Worm (Caenorhabditis elegans) whole organism, mixed stage, embryonic: ENCODE data around the gene ssp-36.

Source experiments
- M03D4.4 ChIP-seq: sonication (generic microtip); optimal IDR thresholded peaks from 2 replicates; lab custom pipeline; 2017; ENCODE audit warnings: mild to moderate bottlenecking, missing genetic modification characterization, missing compliant biosample characterization
- bed-3 ChIP-seq: fragments of 200-800 bp; sonication (Bioruptor generic); optimal IDR thresholded peaks from 3 replicates; lab custom pipeline; 2018; ENCODE audit warnings: mild to moderate bottlenecking, missing genetic modification characterization, moderate library complexity, missing compliant biosample characterization
- blmp-1 ChIP-seq: fragments of 150-350 bp; optimal IDR thresholded peaks from 2 replicates; lab custom pipeline; 2014; ENCODE audit warnings: missing biosample characterization, missing genetic modification characterization
- ceh-39 ChIP-seq: fragments of 150-350 bp; optimal IDR thresholded peaks from 2 replicates; lab custom pipeline; 2014; ENCODE audit warnings: missing biosample characterization, missing genetic modification characterization
- ceh-43 ChIP-seq: fragments of 200-800 bp; sonication (Bioruptor generic); optimal IDR thresholded peaks from 2 replicates; lab custom pipeline; 2018; ENCODE audit warnings: mild to moderate bottlenecking, missing genetic modification characterization, moderate library complexity, missing compliant biosample characterization
- ceh-83 ChIP-seq: fragments of 200-800 bp; sonication (Bioruptor generic); optimal IDR thresholded peaks from 2 replicates; lab custom pipeline; 2018; ENCODE audit warnings: mild to moderate bottlenecking, missing genetic modification characterization, missing compliant biosample characterization
- ces-1 ChIP-seq: fragments of 150-350 bp; optimal IDR thresholded peaks from 2 replicates; lab custom pipeline; 2014; ENCODE audit warnings: missing biosample characterization, missing genetic modification reagents, missing genetic modification characterization
- cnd-1 ChIP-seq: fragments of 200-800 bp; sonication (Bioruptor generic); optimal IDR thresholded peaks from 2 replicates; lab custom pipeline; 2018; ENCODE audit warnings: mild to moderate bottlenecking, missing genetic modification characterization, missing compliant biosample characterization
- drap-1 ChIP-seq: fragments of 200-800 bp; sonication (Bioruptor generic); optimal IDR thresholded peaks from 3 replicates; lab custom pipeline; 2018; ENCODE audit warnings: mild to moderate bottlenecking, missing genetic modification characterization, missing compliant biosample characterization
- elt-1 ChIP-seq: sonication (generic microtip); optimal IDR thresholded peaks from 2 replicates; lab custom pipeline; 2017; ENCODE audit warnings: missing genetic modification characterization, mild to moderate bottlenecking, missing compliant biosample characterization, antibody characterized with exemption, moderate library complexity, borderline replicate concordance; ENCODE audit not compliant: insufficient read depth
- elt-3 ChIP-seq: fragments of 150-350 bp; optimal IDR thresholded peaks from 2 replicates; lab custom pipeline; 2014; ENCODE audit warnings: missing biosample characterization, missing genetic modification characterization
- flh-1 ChIP-seq: fragments of 200-800 bp; sonication (Bioruptor generic); optimal IDR thresholded peaks from 2 replicates; lab custom pipeline; 2018; ENCODE audit warnings: mild to moderate bottlenecking, missing genetic modification characterization, moderate library complexity, missing compliant biosample characterization
- ham-2 ChIP-seq: fragments of 200-800 bp; sonication (Bioruptor generic); optimal IDR thresholded peaks from 2 replicates; lab custom pipeline; 2018; ENCODE audit warnings: mild to moderate bottlenecking, missing genetic modification characterization, missing compliant biosample characterization
- lin-13 ChIP-seq: fragments of 150-350 bp; optimal IDR thresholded peaks from 2 replicates; lab custom pipeline; 2014; ENCODE audit warnings: missing biosample characterization, missing genetic modification characterization
- lin-32 ChIP-seq: fragments of 200-800 bp; sonication (Bioruptor generic); optimal IDR thresholded peaks from 2 replicates; lab custom pipeline; 2018; ENCODE audit warnings: mild to moderate bottlenecking, missing genetic modification characterization, missing compliant biosample characterization
- lsy-2 ChIP-seq: fragments of 150-350 bp; optimal IDR thresholded peaks from 2 replicates; lab custom pipeline; 2014; ENCODE audit warnings: missing biosample characterization, missing genetic modification characterization
- mab-5 ChIP-seq: fragments of 150-350 bp; optimal IDR thresholded peaks from 2 replicates; lab custom pipeline; 2014; ENCODE audit warnings: missing biosample characterization, missing genetic modification characterization
- mep-1 ChIP-seq: fragments of 150-350 bp; optimal IDR thresholded peaks from 2 replicates; lab custom pipeline; 2017; ENCODE audit warnings: missing biosample characterization, missing genetic modification reagents, missing genetic modification characterization, inconsistent platforms
- mls-2 ChIP-seq: sonication (generic microtip); optimal IDR thresholded peaks from 2 replicates; lab custom pipeline; 2016; ENCODE audit warnings: mild to moderate bottlenecking, missing genetic modification characterization, moderate library complexity, missing compliant biosample characterization
- nhr-12 ChIP-seq: fragments of 150-350 bp; optimal IDR thresholded peaks from 2 replicates; lab custom pipeline; 2014; ENCODE audit warnings: missing biosample characterization, missing genetic modification characterization
- nhr-2 ChIP-seq: fragments of 150-350 bp; optimal IDR thresholded peaks from 2 replicates; lab custom pipeline; 2014; ENCODE audit warnings: missing biosample characterization, missing genetic modification characterization
- nhr-237 ChIP-seq: fragments of 150-350 bp; optimal IDR thresholded peaks from 2 replicates; lab custom pipeline; 2014; ENCODE audit warnings: missing biosample characterization, missing genetic modification characterization
- nhr-28 ChIP-seq: fragments of 150-350 bp; optimal IDR thresholded peaks from 2 replicates; lab custom pipeline; 2014; ENCODE audit warnings: missing biosample characterization, missing genetic modification characterization
- nhr-76 ChIP-seq: sonication (generic microtip); optimal IDR thresholded peaks from 2 replicates; lab custom pipeline; 2017; ENCODE audit warnings: missing biosample characterization, missing genetic modification characterization
- sem-2 ChIP-seq: fragments of 200-800 bp; sonication (Bioruptor generic); optimal IDR thresholded peaks from 2 replicates; lab custom pipeline; 2018; ENCODE audit warnings: mild to moderate bottlenecking, missing genetic modification characterization, missing compliant biosample characterization
- snpc-4 ChIP-seq: fragments of 150-350 bp; optimal IDR thresholded peaks from 2 replicates; lab custom pipeline; 2014; ENCODE audit warnings: missing biosample characterization, missing genetic modification characterization
- sptf-1 ChIP-seq: sonication (generic microtip); optimal IDR thresholded peaks from 2 replicates; lab custom pipeline; 2017; ENCODE audit warnings: mild to moderate bottlenecking, missing genetic modification characterization, moderate library complexity, missing compliant biosample characterization
- tbx-8 ChIP-seq: fragments of 200-800 bp; sonication (Bioruptor generic); optimal IDR thresholded peaks from 2 replicates; lab custom pipeline; 2018; ENCODE audit warnings: mild to moderate bottlenecking, missing genetic modification characterization, moderate library complexity, missing compliant biosample characterization
- unc-120 ChIP-seq: sonication (generic microtip); optimal IDR thresholded peaks from 2 replicates; lab custom pipeline; 2017; ENCODE audit warnings: missing genetic modification characterization, missing compliant biosample characterization; ENCODE audit not compliant: poor library complexity, severe bottlenecking
- unc-39 ChIP-seq: fragments of 150-350 bp; optimal IDR thresholded peaks from 2 replicates; lab custom pipeline; 2014; ENCODE audit warnings: missing biosample characterization, missing genetic modification characterization
- unc-62 ChIP-seq: fragments of 150-350 bp; optimal IDR thresholded peaks from 2 replicates; lab custom pipeline; 2014; ENCODE audit warnings: missing biosample characterization, missing genetic modification reagents, missing genetic modification characterization
- zip-8 ChIP-seq: fragments of 150-350 bp; optimal IDR thresholded peaks from 2 replicates; lab custom pipeline; 2014; ENCODE audit warnings: missing biosample characterization, missing genetic modification characterization
- ztf-11 ChIP-seq: fragments of 150-350 bp; optimal IDR thresholded peaks from 2 replicates; lab custom pipeline; 2014; ENCODE audit warnings: missing biosample characterization, missing genetic modification characterization

Gene ssp-36

DNA sequence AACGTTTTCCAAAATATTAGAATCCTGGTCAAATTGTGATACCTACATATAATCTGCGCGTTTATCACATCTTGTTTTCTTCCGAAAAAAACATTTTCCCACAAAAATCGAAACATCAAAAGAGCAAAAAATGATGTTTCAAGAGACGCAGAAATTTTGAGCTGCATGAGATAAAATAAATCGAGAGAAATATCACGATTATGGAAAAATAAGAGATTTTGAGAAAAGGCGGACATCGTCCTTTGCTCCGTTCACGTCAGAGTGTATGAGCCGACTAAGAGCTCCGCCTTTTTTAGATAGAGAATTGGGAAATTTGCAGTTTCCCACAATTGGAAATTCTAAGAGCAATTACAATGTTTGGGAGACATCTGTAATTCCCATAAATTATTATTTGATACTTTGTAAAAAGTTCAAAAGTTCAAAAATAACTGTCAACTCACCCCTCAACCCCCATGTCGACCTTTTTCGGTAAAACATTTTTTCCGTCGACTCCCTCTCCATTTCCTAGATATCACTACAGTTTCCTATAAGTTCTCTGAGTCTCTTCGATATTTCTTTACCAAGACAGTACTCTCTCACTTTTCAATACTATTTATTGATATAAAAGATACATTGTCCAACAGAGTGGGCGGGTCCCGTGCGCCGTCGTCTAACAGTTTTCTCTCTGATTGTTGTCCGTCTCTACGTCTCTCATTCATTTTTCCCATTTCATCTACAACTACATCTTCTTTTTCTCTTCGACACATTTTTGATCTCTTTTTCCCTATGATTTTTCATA lies 9.3 kb downstream of the ssp-36 start:
- TF ChIP-seq zip-8 (tag; lab: Kevin White, UChicago): no peak
- no peak for TF ChIP-seq bed-3
- TF ChIP-seq unc-62 (GFP tag; lab: Kevin White, UChicago): no peak
- TF ChIP-seq ham-2 (GFP tag; lab: Kevin White, UChicago): no peak
- TF ChIP-seq ceh-83 (GFP tag; lab: Kevin White, UChicago): no peak
- TF ChIP-seq nhr-237 (tag; lab: Kevin White, UChicago): no peak

DNA sequence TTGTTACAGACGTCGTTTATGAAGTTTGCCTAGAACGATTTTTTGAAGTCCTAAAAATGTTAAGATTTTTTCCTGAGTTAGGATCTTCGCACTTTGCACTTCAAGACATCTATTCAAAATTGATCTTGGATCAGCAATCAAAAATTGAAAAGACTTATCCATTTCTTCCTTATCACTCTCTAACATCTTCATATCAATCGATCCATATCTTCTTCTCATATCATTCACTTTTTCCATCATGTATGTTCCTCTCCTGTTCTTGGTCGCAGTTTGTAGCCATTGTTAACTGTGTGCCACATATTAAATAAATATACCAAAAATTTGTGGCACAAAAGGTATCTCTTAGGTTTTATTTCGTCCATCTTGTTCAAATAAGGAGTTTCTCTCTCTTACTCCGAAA lies 10.4 kb downstream of the ssp-36 start:
- TF ChIP-seq elt-3 (tag; lab: Kevin White, UChicago) (no peak), ham-2 (GFP tag; lab: Kevin White, UChicago) (no peak), sptf-1 (no peak), M03D4.4 (tag; lab: Kevin White, UChicago) (no peak), nhr-2 (tag; lab: Kevin White, UChicago) (no peak)

DNA sequence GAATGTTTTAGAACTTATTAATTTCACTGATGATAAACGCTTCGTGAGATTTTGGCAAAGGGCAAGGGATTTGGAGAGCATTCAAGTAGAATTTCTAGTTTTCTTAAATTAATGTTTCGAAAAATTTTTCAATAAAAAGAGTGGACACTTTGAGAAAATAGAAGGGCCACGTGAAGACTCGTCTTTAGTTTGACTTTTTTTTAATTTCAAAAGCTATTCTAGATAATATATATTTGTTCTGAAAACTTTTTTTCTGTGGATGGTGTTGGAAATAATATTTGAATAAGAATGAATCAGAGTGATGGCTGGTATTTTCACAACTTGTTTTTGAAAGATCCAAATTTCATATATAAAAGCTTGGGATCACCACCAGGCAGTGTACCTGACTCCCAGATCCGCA lies 17.8 kb downstream of the ssp-36 start, which contains the start of gene C28D4.8:
Gene C28D4.8, minus strand, starts transcription at position 101 of the 400 bp plus-strand sequence.
- no peak for TF ChIP-seq blmp-1 (tag; lab: Kevin White, UChicago)
- TF ChIP-seq nhr-12 (tag; lab: Kevin White, UChicago): no peak
- no peak for TF ChIP-seq flh-1 (GFP tag; lab: Kevin White, UChicago)
- no peak for TF ChIP-seq mab-5
- no peak for TF ChIP-seq lin-32 (GFP tag; lab: Kevin White, UChicago)
- no peak for TF ChIP-seq mls-2
- no peak for TF ChIP-seq bed-3
- no peak for TF ChIP-seq ztf-11 (tag; lab: Kevin White, UChicago)
- no peak for TF ChIP-seq unc-39 (tag; lab: Kevin White, UChicago)
- TF ChIP-seq nhr-2 (tag; lab: Kevin White, UChicago): no peak
- TF ChIP-seq drap-1: no peak
- no peak for TF ChIP-seq unc-120 (tag; lab: Kevin White, UChicago)
- TF ChIP-seq cnd-1: no peak
- TF ChIP-seq tbx-8 (GFP tag; lab: Kevin White, UChicago): no peak
- no peak for TF ChIP-seq unc-62 (GFP tag; lab: Kevin White, UChicago)
- no peak for TF ChIP-seq nhr-237 (tag; lab: Kevin White, UChicago)

DNA sequence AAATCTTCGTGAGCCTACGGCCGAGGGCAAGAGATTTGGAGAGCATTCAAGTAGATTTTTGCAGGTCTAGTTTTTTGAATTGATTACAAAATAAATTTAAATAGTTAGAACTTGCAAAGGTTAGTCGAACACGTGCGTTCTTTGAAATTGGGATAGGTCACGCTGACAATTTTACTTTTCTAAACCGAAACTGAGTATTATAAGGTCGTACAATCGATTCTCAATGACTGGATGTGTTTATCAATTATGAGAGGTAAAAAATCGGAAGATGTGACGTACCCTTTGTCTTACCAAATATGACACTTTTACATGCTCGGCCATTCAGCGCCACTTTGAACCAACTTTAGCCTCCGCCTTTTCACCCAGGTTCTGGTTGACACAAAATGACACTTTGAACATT lies 19.4 kb downstream of the ssp-36 start, which contains the start of gene C28D4.5:
Gene C28D4.5, minus strand, starts transcription at position 101 of the 400 bp plus-strand sequence.
- TF ChIP-seq elt-1: no peak
- no peak for TF ChIP-seq ces-1 (GFP tag; lab: Kevin White, UChicago)
- no peak for TF ChIP-seq snpc-4 (tag; lab: Kevin White, UChicago)
- TF ChIP-seq bed-3: no peak
- TF ChIP-seq tbx-8 (GFP tag; lab: Kevin White, UChicago): no peak
- TF ChIP-seq elt-3 (tag; lab: Kevin White, UChicago): no peak
- no peak for TF ChIP-seq nhr-237 (tag; lab: Kevin White, UChicago)
- TF ChIP-seq nhr-12 (tag; lab: Kevin White, UChicago): no peak
- no peak for TF ChIP-seq mls-2
- TF ChIP-seq ham-2 (GFP tag; lab: Kevin White, UChicago): no peak
- TF ChIP-seq nhr-2 (tag; lab: Kevin White, UChicago): no peak
- TF ChIP-seq M03D4.4 (tag; lab: Kevin White, UChicago): no peak
- no peak for TF ChIP-seq ceh-83 (GFP tag; lab: Kevin White, UChicago)
- no peak for TF ChIP-seq flh-1 (GFP tag; lab: Kevin White, UChicago)
- TF ChIP-seq drap-1: no peak
- no peak for TF ChIP-seq nhr-28
- no peak for TF ChIP-seq lin-32 (GFP tag; lab: Kevin White, UChicago)
- no peak for TF ChIP-seq mep-1 (tag; lab: Kevin White, UChicago)
- no peak for TF ChIP-seq unc-39 (tag; lab: Kevin White, UChicago)
- no peak for TF ChIP-seq ceh-39 (tag; lab: Kevin White, UChicago)

DNA sequence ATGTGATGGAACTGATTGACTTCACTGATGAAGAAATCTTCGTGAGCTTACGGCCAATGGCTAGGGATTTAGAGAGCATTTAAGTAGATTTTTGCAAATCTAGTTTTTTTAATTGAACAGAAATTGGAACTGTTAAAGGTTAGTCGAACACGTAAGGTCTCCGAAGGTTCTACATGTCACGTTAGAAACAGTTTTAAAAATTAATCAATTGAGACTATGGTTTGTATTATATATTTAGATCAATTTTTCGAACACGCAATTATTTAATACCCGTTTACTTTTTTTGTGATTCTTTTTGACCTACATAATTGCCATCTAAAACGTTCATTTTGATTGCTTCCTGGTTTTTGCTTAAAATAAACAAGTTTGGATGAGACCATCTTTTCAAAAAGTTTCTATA lies 21.2 kb downstream of the ssp-36 start, which contains the start of gene C28D4.4:
Gene C28D4.4, minus strand, starts transcription at position 101 of the 400 bp plus-strand sequence.
- no peak for TF ChIP-seq lin-13
- no peak for TF ChIP-seq unc-120 (tag; lab: Kevin White, UChicago)
- no peak for TF ChIP-seq sem-2 (GFP tag; lab: Kevin White, UChicago)
- TF ChIP-seq ces-1 (GFP tag; lab: Kevin White, UChicago): no peak
- TF ChIP-seq mep-1 (tag; lab: Kevin White, UChicago): no peak
- no peak for TF ChIP-seq elt-1
- no peak for TF ChIP-seq M03D4.4 (tag; lab: Kevin White, UChicago)
- TF ChIP-seq unc-39 (tag; lab: Kevin White, UChicago): no peak
- TF ChIP-seq lsy-2 (tag; lab: Kevin White, UChicago): no peak
- TF ChIP-seq tbx-8 (GFP tag; lab: Kevin White, UChicago): no peak
- TF ChIP-seq nhr-76 (tag; lab: Kevin White, UChicago): no peak
- TF ChIP-seq ztf-11 (tag; lab: Kevin White, UChicago): no peak
- TF ChIP-seq ceh-83 (GFP tag; lab: Kevin White, UChicago): no peak
- TF ChIP-seq ceh-39 (tag; lab: Kevin White, UChicago): no peak
- no peak for TF ChIP-seq ceh-43
- TF ChIP-seq blmp-1 (tag; lab: Kevin White, UChicago): no peak
- TF ChIP-seq flh-1 (GFP tag; lab: Kevin White, UChicago): no peak
- TF ChIP-seq mab-5: no peak
